Fruit fly (Drosophila melanogaster) whole organism, embryonic: ENCODE data around the gene isoQC.

Source experiments
- Atf3 ChIP-seq: fragments of 200-800 bp; sonication (Bioruptor generic); optimal IDR thresholded peaks from 3 replicates; lab custom pipeline; 2016; ENCODE audit warnings: missing biosample characterization, missing genetic modification characterization
- CG10267 ChIP-seq: fragments of 200-800 bp; sonication (Bioruptor generic); optimal IDR thresholded peaks from 2 replicates; lab custom pipeline; 2018; ENCODE audit warnings: missing biosample characterization, mild to moderate bottlenecking, missing genetic modification characterization, moderate library complexity
- CG10979 ChIP-seq: fragments of 200-800 bp; sonication (Bioruptor generic); optimal IDR thresholded peaks from 2 replicates; lab custom pipeline; 2018; ENCODE audit warnings: missing biosample characterization, mild to moderate bottlenecking, missing genetic modification characterization, moderate library complexity
- CG11695 ChIP-seq: fragments of 200-800 bp; sonication (Bioruptor generic); IDR thresholded peaks from 3 replicates; pipeline ENCODE4 v1.3.6; 2022; ENCODE audit warnings: missing biosample characterization, missing genetic modification characterization
- CG12155 ChIP-seq: fragments of 200-800 bp; sonication (Bioruptor generic); optimal IDR thresholded peaks from 3 replicates; lab custom pipeline; 2016; ENCODE audit warnings: missing biosample characterization, missing genetic modification characterization
- CG12236 ChIP-seq: fragments of 200-800 bp; sonication (Bioruptor generic); optimal IDR thresholded peaks from 2 replicates; lab custom pipeline; 2016; ENCODE audit warnings: missing biosample characterization, missing genetic modification characterization
- CG1233 ChIP-seq: fragments of 200-800 bp; sonication (Bioruptor generic); optimal IDR thresholded peaks from 4 replicates; lab custom pipeline; 2018; ENCODE audit warnings: missing biosample characterization, mild to moderate bottlenecking, missing genetic modification characterization
- CG13624 ChIP-seq: fragments of 200-800 bp; sonication (Bioruptor generic); optimal IDR thresholded peaks from 2 replicates; lab custom pipeline; 2016; ENCODE audit warnings: missing biosample characterization, missing genetic modification characterization
- CG15601 ChIP-seq: fragments of 200-800 bp; sonication (Bioruptor generic); optimal IDR thresholded peaks from 3 replicates; lab custom pipeline; 2019; ENCODE audit warnings: missing biosample characterization, mild to moderate bottlenecking, missing genetic modification characterization, moderate library complexity
- CG1602 ChIP-seq: fragments of 200-800 bp; sonication (Bioruptor generic); optimal IDR thresholded peaks from 3 replicates; lab custom pipeline; 2016; ENCODE audit warnings: missing biosample characterization, missing genetic modification characterization
- CG18011 ChIP-seq: fragments of 200-800 bp; sonication (Bioruptor generic); optimal IDR thresholded peaks from 2 replicates; lab custom pipeline; 2017; ENCODE audit warnings: missing biosample characterization, missing genetic modification characterization, mild to moderate bottlenecking, moderate library complexity, missing genotype
- CG2199 ChIP-seq: fragments of 200-800 bp; sonication (Bioruptor generic); IDR thresholded peaks from 3 replicates; pipeline ENCODE4 v1.3.6; 2022; ENCODE audit warnings: missing biosample characterization, missing genetic modification characterization
- CG2202 ChIP-seq: fragments of 200-800 bp; sonication (Bioruptor generic); optimal IDR thresholded peaks from 2 replicates; lab custom pipeline; 2018; ENCODE audit warnings: missing biosample characterization, mild to moderate bottlenecking, missing genetic modification characterization
- CG30020 ChIP-seq: fragments of 200-800 bp; optimal IDR thresholded peaks from 2 replicates; lab custom pipeline; 2019; ENCODE audit warnings: missing biosample characterization, mild to moderate bottlenecking, missing genetic modification characterization, moderate library complexity
- CG31365 ChIP-seq: fragments of 200-800 bp; sonication (Bioruptor generic); optimal IDR thresholded peaks from 2 replicates; lab custom pipeline; 2018; ENCODE audit warnings: missing biosample characterization, mild to moderate bottlenecking, missing genetic modification characterization
- CG3163 ChIP-seq: fragments of 200-800 bp; sonication (Bioruptor generic); optimal IDR thresholded peaks from 3 replicates; lab custom pipeline; 2016; ENCODE audit warnings: missing biosample characterization, missing genetic modification characterization
- CG33557 ChIP-seq: fragments of 200-800 bp; sonication (Bioruptor generic); optimal IDR thresholded peaks from 2 replicates; lab custom pipeline; 2019; ENCODE audit warnings: missing biosample characterization, mild to moderate bottlenecking, missing genetic modification characterization, moderate library complexity
- CG3407 ChIP-seq: fragments of 200-800 bp; sonication (Bioruptor generic); optimal IDR thresholded peaks from 2 replicates; lab custom pipeline; 2018; ENCODE audit warnings: missing biosample characterization, mild to moderate bottlenecking, missing genetic modification characterization
- Chrac-16 ChIP-seq: fragments of 200-800 bp; sonication (Bioruptor generic); optimal IDR thresholded peaks from 3 replicates; lab custom pipeline; 2016; ENCODE audit warnings: missing biosample characterization, missing genetic modification characterization
- Dek ChIP-seq: fragments of 200-800 bp; sonication (Bioruptor generic); optimal IDR thresholded peaks from 3 replicates; lab custom pipeline; 2019; ENCODE audit warnings: missing biosample characterization, mild to moderate bottlenecking, missing genetic modification characterization, moderate library complexity
- Dp ChIP-seq: fragments of 200-800 bp; sonication (Bioruptor generic); optimal IDR thresholded peaks from 2 replicates; lab custom pipeline; 2018; ENCODE audit warnings: missing biosample characterization, mild to moderate bottlenecking, missing genetic modification characterization, moderate library complexity
- Eip74EF ChIP-seq, 2 experiments: fragments of 200-800 bp in 1 of 2; fragments of >200 bp in 1 of 2; sonication (Bioruptor generic) in 1 of 2; optimal IDR thresholded peaks; 2 replicates each; lab custom pipeline; 2017 to 2019; ENCODE audit warnings: missing biosample characterization in 2 of 2, missing genetic modification characterization in 2 of 2, mild to moderate bottlenecking in 1 of 2, moderate library complexity in 1 of 2
- Gug ChIP-seq: fragments of 200-800 bp; sonication (Bioruptor generic); IDR thresholded peaks from 4 replicates; pipeline ENCODE4 v1.3.6; 2022; ENCODE audit warnings: missing biosample characterization, missing genetic modification characterization
- HmgZ ChIP-seq: fragments of 200-800 bp; sonication (Bioruptor generic); optimal IDR thresholded peaks from 2 replicates; lab custom pipeline; 2018; ENCODE audit warnings: missing biosample characterization, mild to moderate bottlenecking, missing genetic modification characterization
- Hmr ChIP-seq: fragments of 200-800 bp; sonication (Bioruptor generic); optimal IDR thresholded peaks from 3 replicates; lab custom pipeline; 2017; ENCODE audit warnings: mild to moderate bottlenecking, missing biosample characterization, missing genetic modification reagents, missing genetic modification characterization
- Jarid2 ChIP-seq: fragments of 200-800 bp; sonication (Bioruptor generic); optimal IDR thresholded peaks from 3 replicates; lab custom pipeline; 2017; ENCODE audit warnings: mild to moderate bottlenecking, missing biosample characterization, missing genetic modification reagents, missing genetic modification characterization
- Kr ChIP-seq: fragments of 200-800 bp; sonication (Bioruptor generic); optimal IDR thresholded peaks from 2 replicates; lab custom pipeline; 2017; ENCODE audit warnings: missing biosample characterization, mild to moderate bottlenecking, missing genetic modification characterization
- MTF-1 ChIP-seq: fragments of 200-800 bp; sonication (Bioruptor generic); optimal IDR thresholded peaks from 2 replicates; lab custom pipeline; 2018; ENCODE audit warnings: missing biosample characterization, mild to moderate bottlenecking, missing genetic modification characterization, borderline replicate concordance
- Max ChIP-seq: fragments of 200-800 bp; sonication (Bioruptor generic); optimal IDR thresholded peaks from 2 replicates; lab custom pipeline; 2016; ENCODE audit warnings: missing biosample characterization, mild to moderate bottlenecking, missing genetic modification characterization
- Neu2 ChIP-seq: fragments of 200-800 bp; sonication (Bioruptor generic); optimal IDR thresholded peaks from 3 replicates; lab custom pipeline; 2016; ENCODE audit warnings: missing biosample characterization, missing genetic modification characterization, borderline replicate concordance
- Ravus ChIP-seq: fragments of 200-800 bp; sonication (Bioruptor generic); IDR thresholded peaks from 2 replicates; pipeline ENCODE4 v1.3.6; 2022; ENCODE audit warnings: missing biosample characterization, missing genetic modification characterization
- Rfx ChIP-seq: fragments of 200-800 bp; sonication (Bioruptor generic); IDR thresholded peaks from 2 replicates; pipeline ENCODE4 v1.3.6; 2022; ENCODE audit warnings: missing biosample characterization, missing genetic modification characterization
- Sox102F ChIP-seq: fragments of 200-800 bp; sonication (Bioruptor generic); optimal IDR thresholded peaks from 2 replicates; lab custom pipeline; 2018; ENCODE audit warnings: missing biosample characterization, mild to moderate bottlenecking, missing genetic modification characterization, moderate library complexity
- abd-A ChIP-seq: fragments of 200-800 bp; sonication (Bioruptor generic); optimal IDR thresholded peaks from 3 replicates; lab custom pipeline; 2019; ENCODE audit warnings: missing biosample characterization, mild to moderate bottlenecking, missing genetic modification characterization, moderate library complexity
- croc ChIP-seq: fragments of 200-800 bp; sonication (Bioruptor generic); conservative IDR thresholded peaks from 3 replicates; pipeline ENCODE4 v1.3.6; 2022; ENCODE audit warnings: missing biosample characterization, missing genetic modification characterization
- cwo ChIP-seq: fragments of 200-800 bp; sonication (Bioruptor generic); optimal IDR thresholded peaks from 3 replicates; lab custom pipeline; 2017; ENCODE audit warnings: missing biosample characterization, missing genetic modification characterization, mild to moderate bottlenecking, moderate library complexity, missing genetic modification reagents
- gce ChIP-seq: fragments of 200-800 bp; sonication (Bioruptor generic); IDR thresholded peaks from 3 replicates; pipeline ENCODE4 v1.3.6; 2022; ENCODE audit warnings: missing biosample characterization, missing genetic modification characterization
- hkb ChIP-seq, 2 experiments: fragments of 200-800 bp in 1 of 2; fragments of >200 bp in 1 of 2; sonication (Bioruptor generic) in 1 of 2; IDR thresholded peaks in 1 of 2; optimal IDR thresholded peaks in 1 of 2; 2 replicates each; pipeline versions ENCODE4 v1.3.6 to Lab custom; 2017 to 2022; ENCODE audit warnings: missing biosample characterization in 1 of 2, missing genetic modification characterization in 1 of 2
- jing ChIP-seq: fragments of 200-800 bp; sonication (Bioruptor generic); optimal IDR thresholded peaks from 2 replicates; lab custom pipeline; 2018; ENCODE audit warnings: missing biosample characterization, mild to moderate bottlenecking, missing genetic modification characterization
- ken ChIP-seq: fragments of 200-800 bp; sonication (Bioruptor generic); IDR thresholded peaks from 3 replicates; pipeline ENCODE4 v1.3.6; 2022; ENCODE audit warnings: missing biosample characterization, missing genetic modification characterization
- nom ChIP-seq: fragments of 200-800 bp; sonication (Bioruptor generic); optimal IDR thresholded peaks from 2 replicates; lab custom pipeline; 2017; ENCODE audit warnings: missing biosample characterization, missing genetic modification characterization, mild to moderate bottlenecking, moderate library complexity, missing genetic modification reagents
- pb ChIP-seq: fragments of 200-800 bp; sonication (Bioruptor generic); optimal IDR thresholded peaks from 3 replicates; lab custom pipeline; 2016; ENCODE audit warnings: missing biosample characterization, missing genetic modification characterization
- repo ChIP-seq: fragments of 200-800 bp; sonication (Bioruptor generic); optimal IDR thresholded peaks from 2 replicates; lab custom pipeline; 2016; ENCODE audit warnings: missing biosample characterization, missing genetic modification characterization
- sc ChIP-seq, 3 experiments: fragments of >200 bp in 2 of 3; fragments of 200-800 bp in 1 of 3; sonication (Bioruptor generic) in 1 of 3; optimal IDR thresholded peaks; 2 replicates in 2 of 3; 3 replicates in 1 of 3; lab custom pipeline; 2017; ENCODE audit warnings: mild to moderate bottlenecking in 1 of 3, missing biosample characterization in 1 of 3, missing genetic modification characterization in 1 of 3, missing genetic modification reagents in 1 of 3
- stc ChIP-seq: fragments of 200-800 bp; sonication (Bioruptor generic); IDR thresholded peaks from 2 replicates; pipeline ENCODE4 v1.3.6; 2022; ENCODE audit warnings: missing biosample characterization, missing genetic modification characterization
- tll ChIP-seq, 2 experiments: fragments of 200-800 bp in 1 of 2; fragments of >200 bp in 1 of 2; sonication (Bioruptor generic) in 1 of 2; optimal IDR thresholded peaks; 2 replicates each; lab custom pipeline; 2017 to 2019; ENCODE audit warnings: missing biosample characterization in 2 of 2, missing genetic modification characterization in 2 of 2, mild to moderate bottlenecking in 1 of 2, moderate library complexity in 1 of 2
- toy ChIP-seq: fragments of 200-800 bp; sonication (Bioruptor generic); IDR thresholded peaks from 2 replicates; pipeline ENCODE4 v1.3.6; 2022; ENCODE audit warnings: missing biosample characterization, missing genetic modification characterization

The isoQC gene

DNA sequence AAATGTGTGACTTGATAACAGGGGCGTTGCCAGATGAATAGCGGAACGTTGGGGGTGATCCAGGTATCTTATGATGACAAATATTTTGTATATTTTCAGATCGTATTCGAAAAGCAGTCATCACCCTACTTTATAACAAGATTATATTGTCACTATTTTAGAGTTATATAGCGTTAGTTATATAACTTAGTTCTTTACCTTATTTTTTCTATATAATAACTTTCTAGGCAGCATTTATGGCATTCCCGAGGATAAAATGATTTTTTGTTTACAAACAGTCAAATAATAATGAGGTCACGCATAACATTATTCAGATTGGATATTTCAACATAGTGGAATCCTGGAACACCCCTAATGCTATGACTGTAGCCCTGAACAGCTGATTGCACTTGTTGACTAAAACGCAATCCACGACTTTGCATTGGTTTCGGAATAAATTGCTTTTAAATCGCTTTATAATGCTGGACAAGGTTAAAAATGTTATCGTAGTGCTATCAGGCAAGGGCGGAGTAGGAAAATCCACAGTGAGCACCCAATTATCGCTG lies 52.0 kb downstream of the isoQC start, which contains the start of gene Nubp2 (continued):
- TF ChIP-seq CG1602 (peak; percentile 97), Neu2 (GFP tag; lab: Kevin White, UChicago) (peak; percentile 65), CG11695 (peak; percentile 90), CG1233 (GFP tag; lab: Kevin White, UChicago) (peak; percentile 94), CG15601 (tag; lab: Kevin White, UChicago) (peak; percentile 93), gce (GFP tag; lab: Robert Waterston, UW) (peak; percentile 71; the same call in 2 of the 3 replicates), ken (GFP tag; lab: Robert Waterston, UW) (peak; percentile 92), cwo (GFP tag; lab: Kevin White, UChicago) (peak; percentile 88), Rfx (GFP tag; lab: Robert Waterston, UW) (peak; percentile 95), stc (GFP tag; lab: Robert Waterston, UW) (peak; percentile 89), Atf3 (GFP tag; lab: Kevin White, UChicago) (peak; percentile 92), CG3407 (GFP tag; lab: Kevin White, UChicago) (peak; percentile 86), toy (GFP tag; lab: Robert Waterston, UW) (peak; percentile 85; the same call in 1 of the 2 replicates), Jarid2 (GFP tag; lab: Kevin White, UChicago) (peak; percentile 71), CG13624 (GFP tag; lab: Kevin White, UChicago) (peak; percentile 92), CG12236 (GFP tag; lab: Kevin White, UChicago) (peak; percentile 88), Sox102F (peak; percentile 94), HmgZ (tag; lab: Kevin White, UChicago) (peak; percentile 97), repo (GFP tag; lab: Kevin White, UChicago) (peak; percentile 80), croc (GFP tag; lab: Robert Waterston, UW) (peak; percentile 93), Hmr (GFP tag; lab: Kevin White, UChicago) (peak; percentile 96), abd-A (no peak), Ravus (peak; percentile 71), Kr (GFP tag; lab: Kevin White, UChicago) (peak; percentile 15), tll (GFP tag; optimal IDR thresholded peaks at IDR 0.05; lab: Kevin White, UChicago) (peak; percentile 82 to 88), MTF-1 (GFP tag; lab: Kevin White, UChicago) (peak; percentile 65), sc (optimal IDR thresholded peaks at IDR 0.05; lab: Kevin White, UChicago) (no peak), sc (GFP tag; optimal IDR thresholded peaks at IDR 0.05; lab: Kevin White, UChicago) (peak; percentile 90), Gug (peak; percentile 88), Eip74EF (GFP tag; optimal IDR thresholded peaks at IDR 0.05; lab: Kevin White, UChicago) (peak in 1 of 2 experiments; percentile 83), CG10979 (tag; lab: Kevin White, UChicago) (peak; percentile 94), CG18011 (GFP tag; lab: Kevin White, UChicago) (peak; percentile 84), CG10267 (peak; percentile 92), nom (GFP tag; lab: Kevin White, UChicago) (peak; percentile 77), CG12155 (GFP tag; lab: Kevin White, UChicago) (peak; percentile 96), Dek (tag; lab: Kevin White, UChicago) (peak; percentile 95), CG2199 (no peak), jing (GFP tag; lab: Kevin White, UChicago) (peak; percentile 85), pb (GFP tag; lab: Kevin White, UChicago) (peak; percentile 74), CG3163 (GFP tag; lab: Kevin White, UChicago) (peak; percentile 71), CG33557 (GFP tag; lab: Kevin White, UChicago) (peak; percentile 96), Dp (peak; percentile 33), hkb (optimal IDR thresholded peaks at IDR 0.05; lab: Kevin White, UChicago) (no peak), hkb (GFP tag; IDR thresholded peaks at IDR 0.05; lab: Robert Waterston, UW) (peak; percentile 86; the same call in 1 of the 2 replicates), CG31365 (peak; percentile 51), Max (peak; percentile 96), CG30020 (peak; percentile 91), CG2202 (peak; percentile 81), Chrac-16 (GFP tag; lab: Kevin White, UChicago) (peak; percentile 97)
